Fruit fly (Drosophila melanogaster) whole organism, wandering third instar larva: ENCODE results near the gene Polr2I.

Experiments used
- Abd-B ChIP-seq: fragments of >200 bp; optimal IDR thresholded peaks from 2 replicates; lab custom pipeline; 2017; ENCODE audit warnings: missing biosample characterization, missing genetic modification characterization
- Dif ChIP-seq: fragments of 200-275, 200-300 bp; sonication (Bioruptor generic); optimal IDR thresholded peaks from 2 replicates; lab custom pipeline; 2018; ENCODE audit warnings: missing biosample characterization, missing genetic modification characterization; ENCODE audit not compliant: partially characterized antibody
- Hr78 ChIP-seq: fragments of >200 bp; optimal IDR thresholded peaks from 2 replicates; lab custom pipeline; 2017; ENCODE audit warnings: missing biosample characterization, missing genetic modification characterization
- Hr83 ChIP-seq: fragments of 200-300 bp; sonication (Bioruptor generic); optimal IDR thresholded peaks from 2 replicates; lab custom pipeline; 2016; ENCODE audit warnings: missing biosample characterization, mild to moderate bottlenecking, missing genetic modification characterization, moderate library complexity; ENCODE audit not compliant: poor library complexity, severe bottlenecking
- Jra ChIP-seq: sonication (Bioruptor generic); optimal IDR thresholded peaks from 2 replicates; lab custom pipeline; 2016; ENCODE audit warnings: missing biosample characterization, missing genetic modification characterization
- OdsH ChIP-seq: fragments of 200-800 bp; sonication (Bioruptor generic); optimal IDR thresholded peaks from 2 replicates; lab custom pipeline; 2016; ENCODE audit warnings: missing biosample characterization, mild to moderate bottlenecking, missing genetic modification characterization
- Rel ChIP-seq, 2 experiments: fragments of 200-800 bp; sonication (Bioruptor generic) in 1 of 2; optimal IDR thresholded peaks; 2 replicates in 1 of 2; 3 replicates in 1 of 2; lab custom pipeline; 2016 to 2019; ENCODE audit warnings: mild to moderate bottlenecking in 2 of 2, missing biosample characterization in 2 of 2, missing genetic modification characterization in 2 of 2, moderate library complexity in 1 of 2
- ey ChIP-seq: fragments of 200-800 bp; sonication (Bioruptor generic); optimal IDR thresholded peaks from 2 replicates; lab custom pipeline; 2016; ENCODE audit warnings: missing biosample characterization, missing genetic modification characterization
- jim ChIP-seq: fragments of 175-275, 200-325 bp; sonication (Bioruptor generic); optimal IDR thresholded peaks from 2 replicates; lab custom pipeline; 2016; ENCODE audit warnings: missing biosample characterization, mild to moderate bottlenecking, missing genetic modification characterization
- lola ChIP-seq: fragments of >200 bp; optimal IDR thresholded peaks from 2 replicates; lab custom pipeline; 2017; ENCODE audit warnings: missing biosample characterization, missing genetic modification characterization
- pan ChIP-seq: fragments of >200 bp; optimal IDR thresholded peaks from 2 replicates; lab custom pipeline; 2017
- psq ChIP-seq: fragments of 200-800 bp; sonication (Bioruptor generic); optimal IDR thresholded peaks from 3 replicates; lab custom pipeline; 2017; ENCODE audit warnings: missing biosample characterization, mild to moderate bottlenecking, missing genetic modification characterization, moderate library complexity
- usp ChIP-seq: fragments of >200 bp; optimal IDR thresholded peaks from 2 replicates; lab custom pipeline; 2017; ENCODE audit warnings: missing biosample characterization, missing genetic modification characterization

- no peak for TF ChIP-seq jim (GFP tag; lab: Kevin White, UChicago)
- peak; percentile 82 for TF ChIP-seq ey (GFP tag; lab: Kevin White, UChicago)
- peak; percentile 29 for TF ChIP-seq Jra (GFP tag; lab: Kevin White, UChicago)
- TF ChIP-seq Rel (GFP tag; optimal IDR thresholded peaks at IDR 0.05; lab: Kevin White, UChicago) = no peak
- peak; percentile 65 for TF ChIP-seq Rel (tag; optimal IDR thresholded peaks at IDR 0.05; lab: Kevin White, UChicago)
- no peak for TF ChIP-seq Hr83
- TF ChIP-seq lola = no peak
- peak; percentile 90 for TF ChIP-seq OdsH (GFP tag; lab: Kevin White, UChicago)
- no peak for TF ChIP-seq usp (GFP tag; lab: Kevin White, UChicago)
- no peak for TF ChIP-seq Abd-B (GFP tag; lab: Kevin White, UChicago)
- TF ChIP-seq Hr78 (GFP tag; lab: Kevin White, UChicago) = no peak
- no peak for TF ChIP-seq pan (lab: Kevin White, UChicago)
- TF ChIP-seq psq (GFP tag; lab: Kevin White, UChicago) = peak; percentile 84
- TF ChIP-seq Dif (GFP tag; lab: Kevin White, UChicago) = no peak
These were observed 17.5 kb upstream of the Polr2I start for dm6 chr3R:14291431-14291830.
